Worm (Caenorhabditis elegans) whole organism, L1 larva: ENCODE measurements around the gene F56D6.6.

Experiments used
- ama-1 ChIP-seq: fragments of 150-350 bp; optimal IDR thresholded peaks from 2 replicates; lab custom pipeline; 2014
- dpl-1 ChIP-seq, 3 experiments: fragments of 150-350 bp in 2 of 3; sonication (generic microtip) in 1 of 3; optimal IDR thresholded peaks; 2 replicates each; lab custom pipeline; 2014 to 2017; ENCODE audit warnings: missing biosample characterization in 3 of 3, missing genetic modification characterization in 3 of 3, missing genetic modification reagents in 3 of 3
- efl-1 ChIP-seq, 4 experiments: fragments of 150-350 bp; optimal IDR thresholded peaks in 3 of 4; peaks in 1 of 4; 1 replicate in 1 of 4; 2 replicates in 3 of 4; lab custom pipeline; 2014; ENCODE audit warnings: missing biosample characterization in 2 of 4, missing genetic modification characterization in 2 of 4, missing genetic modification reagents in 2 of 4
- egl-13 ChIP-seq: sonication (generic microtip); optimal IDR thresholded peaks from 2 replicates; lab custom pipeline; 2016; ENCODE audit warnings: missing genotype, missing genetic modification reagents, missing genetic modification characterization, missing compliant biosample characterization
- fkh-10 ChIP-seq: sonication (generic microtip); optimal IDR thresholded peaks from 2 replicates; lab custom pipeline; 2017; ENCODE audit warnings: missing biosample characterization, missing genetic modification reagents, missing genetic modification characterization
- fos-1 ChIP-seq: fragments of 150-350 bp; optimal IDR thresholded peaks from 2 replicates; lab custom pipeline; 2014; ENCODE audit warnings: missing biosample characterization, missing genetic modification characterization
- lin-35 ChIP-seq, 2 experiments: fragments of 150-350 bp; optimal IDR thresholded peaks; 2 replicates each; lab custom pipeline; 2014; ENCODE audit warnings: missing biosample characterization in 2 of 2, missing genetic modification characterization in 2 of 2, missing genetic modification reagents in 2 of 2
- lsy-2 ChIP-seq, 2 experiments: fragments of 150-350 bp; optimal IDR thresholded peaks; 2 replicates each; lab custom pipeline; 2014; ENCODE audit warnings: missing biosample characterization in 2 of 2, missing genetic modification characterization in 2 of 2
- nhr-11 ChIP-seq: fragments of 150-350 bp; optimal IDR thresholded peaks from 2 replicates; lab custom pipeline; 2014; ENCODE audit warnings: missing biosample characterization, missing genetic modification characterization
- skn-1 ChIP-seq: fragments of 150-350 bp; optimal IDR thresholded peaks from 2 replicates; lab custom pipeline; 2014; ENCODE audit warnings: missing biosample characterization, missing genetic modification characterization
- tlp-1 ChIP-seq: fragments of 150-350 bp; optimal IDR thresholded peaks from 2 replicates; lab custom pipeline; 2014; ENCODE audit warnings: missing biosample characterization, missing genetic modification characterization

- TF ChIP-seq ama-1, result no peak
- no peak for TF ChIP-seq egl-13 (tag; lab: Kevin White, UChicago)
- TF ChIP-seq fos-1 (tag; lab: Kevin White, UChicago), result no peak
- no peak for TF ChIP-seq nhr-11 (tag; lab: Kevin White, UChicago)
- TF ChIP-seq fkh-10 (GFP tag; lab: Kevin White, UChicago), result no peak
- no peak for TF ChIP-seq skn-1
- no peak for TF ChIP-seq efl-1 (optimal IDR thresholded peaks at IDR 0.05; lab: Kevin White, UChicago)
- peak in 1 of 2 experiments; percentile 75 for TF ChIP-seq efl-1 (GFP tag; optimal IDR thresholded peaks at IDR 0.05 in 1 of 2; lab: Kevin White, UChicago)
- no peak for TF ChIP-seq lsy-2 (tag; optimal IDR thresholded peaks at IDR 0.05; lab: Kevin White, UChicago)
- TF ChIP-seq dpl-1 (GFP tag; optimal IDR thresholded peaks at IDR 0.05; lab: Kevin White, UChicago), result no peak
- TF ChIP-seq tlp-1 (tag; lab: Kevin White, UChicago), result no peak
- TF ChIP-seq lin-35 (GFP tag; optimal IDR thresholded peaks at IDR 0.05; lab: Kevin White, UChicago), result no peak
These were observed 43.5 kb upstream of the F56D6.6 start for ce11 chrIV:3859552-3859951.
